Fruit fly (Drosophila melanogaster) whole organism, wandering third instar larva: ENCODE data around the gene Sap130.

Experiments
- Abd-B ChIP-seq: fragments of >200 bp; optimal IDR thresholded peaks from 2 replicates; lab custom pipeline; 2017; ENCODE audit warnings: missing biosample characterization, missing genetic modification characterization
- CG32264 ChIP-seq: fragments of 200-800 bp; sonication (Bioruptor generic); optimal IDR thresholded peaks from 2 replicates; lab custom pipeline; 2016; ENCODE audit warnings: missing biosample characterization, missing genetic modification characterization
- CG9705 ChIP-seq: fragments of 200-800 bp; sonication (Bioruptor generic); optimal IDR thresholded peaks from 2 replicates; lab custom pipeline; 2018; ENCODE audit warnings: missing biosample characterization, mild to moderate bottlenecking, missing genetic modification characterization
- CrebA ChIP-seq: fragments of 200-800 bp; sonication (Bioruptor generic); optimal IDR thresholded peaks from 2 replicates; lab custom pipeline; 2016; ENCODE audit warnings: missing biosample characterization, mild to moderate bottlenecking, missing genetic modification characterization, borderline replicate concordance
- Dif ChIP-seq: fragments of 200-275, 200-300 bp; sonication (Bioruptor generic); optimal IDR thresholded peaks from 2 replicates; lab custom pipeline; 2018; ENCODE audit warnings: missing biosample characterization, missing genetic modification characterization; ENCODE audit not compliant: partially characterized antibody
- GATAd ChIP-seq: sonication (Bioruptor generic); optimal IDR thresholded peaks from 2 replicates; lab custom pipeline; 2016; ENCODE audit warnings: missing biosample characterization, missing genetic modification characterization
- HLH106 ChIP-seq: fragments of 200-800 bp; optimal IDR thresholded peaks from 3 replicates; lab custom pipeline; 2019; ENCODE audit warnings: missing biosample characterization, mild to moderate bottlenecking, missing genetic modification characterization, moderate library complexity
- Hnf4 ChIP-seq: fragments of 200-800 bp; sonication (Bioruptor generic); optimal IDR thresholded peaks from 2 replicates; lab custom pipeline; 2016; ENCODE audit warnings: missing biosample characterization, mild to moderate bottlenecking, missing genetic modification characterization
- Hr78 ChIP-seq: fragments of >200 bp; optimal IDR thresholded peaks from 2 replicates; lab custom pipeline; 2017; ENCODE audit warnings: missing biosample characterization, missing genetic modification characterization
- Hr83 ChIP-seq: fragments of 200-300 bp; sonication (Bioruptor generic); optimal IDR thresholded peaks from 2 replicates; lab custom pipeline; 2016; ENCODE audit warnings: missing biosample characterization, mild to moderate bottlenecking, missing genetic modification characterization, moderate library complexity; ENCODE audit not compliant: poor library complexity, severe bottlenecking
- Mio ChIP-seq: sonication (Bioruptor generic); optimal IDR thresholded peaks from 2 replicates; lab custom pipeline; 2016; ENCODE audit warnings: missing biosample characterization, missing genetic modification characterization
- Myc ChIP-seq: fragments of >200 bp; optimal IDR thresholded peaks from 2 replicates; lab custom pipeline; 2017
- OdsH ChIP-seq: fragments of 200-800 bp; sonication (Bioruptor generic); optimal IDR thresholded peaks from 2 replicates; lab custom pipeline; 2016; ENCODE audit warnings: missing biosample characterization, mild to moderate bottlenecking, missing genetic modification characterization
- Rel ChIP-seq, 2 experiments: fragments of 200-800 bp; sonication (Bioruptor generic) in 1 of 2; optimal IDR thresholded peaks; 2 replicates in 1 of 2; 3 replicates in 1 of 2; lab custom pipeline; 2016 to 2019; ENCODE audit warnings: mild to moderate bottlenecking in 2 of 2, missing biosample characterization in 2 of 2, missing genetic modification characterization in 2 of 2, moderate library complexity in 1 of 2
- Vsx2 ChIP-seq: fragments of 200-300, 225-300 bp; sonication (Bioruptor generic); optimal IDR thresholded peaks from 2 replicates; lab custom pipeline; 2018; ENCODE audit warnings: missing biosample characterization, missing genetic modification characterization; ENCODE audit not compliant: partially characterized antibody
- br ChIP-seq: fragments of 200-800 bp; sonication (Bioruptor generic); optimal IDR thresholded peaks from 2 replicates; lab custom pipeline; 2016; ENCODE audit warnings: missing biosample characterization, missing genetic modification characterization
- dl ChIP-seq, 2 experiments: fragments of 175-275, 200-275 bp in 1 of 2; fragments of 200-275 bp in 1 of 2; sonication (Bioruptor generic); optimal IDR thresholded peaks; lab custom pipeline; 2018; ENCODE audit warnings: mild to moderate bottlenecking in 2 of 2, missing biosample characterization in 2 of 2, missing genetic modification characterization in 2 of 2, moderate library complexity in 2 of 2; ENCODE audit not compliant: partially characterized antibody in 2 of 2, insufficient read depth in 1 of 2
- dsf ChIP-seq: sonication (Bioruptor generic); optimal IDR thresholded peaks from 2 replicates; lab custom pipeline; 2016; ENCODE audit warnings: missing biosample characterization, missing genetic modification characterization, borderline replicate concordance
- ey ChIP-seq: fragments of 200-800 bp; sonication (Bioruptor generic); optimal IDR thresholded peaks from 2 replicates; lab custom pipeline; 2016; ENCODE audit warnings: missing biosample characterization, missing genetic modification characterization
- foxo ChIP-seq, 2 experiments: fragments of 200-800 bp; sonication (Bioruptor generic); optimal IDR thresholded peaks; 2 replicates in 1 of 2; 3 replicates in 1 of 2; lab custom pipeline; 2016 to 2017; ENCODE audit warnings: missing biosample characterization in 2 of 2, missing genetic modification characterization in 2 of 2
- fru ChIP-seq: fragments of 200-800 bp; sonication (Bioruptor generic); optimal IDR thresholded peaks from 3 replicates; lab custom pipeline; 2016; ENCODE audit warnings: missing biosample characterization, mild to moderate bottlenecking, missing genetic modification characterization
- h ChIP-seq: fragments of 200-800 bp; sonication (Bioruptor generic); optimal IDR thresholded peaks from 3 replicates; lab custom pipeline; 2016; ENCODE audit warnings: missing biosample characterization, mild to moderate bottlenecking, missing genetic modification characterization
- jim ChIP-seq: fragments of 175-275, 200-325 bp; sonication (Bioruptor generic); optimal IDR thresholded peaks from 2 replicates; lab custom pipeline; 2016; ENCODE audit warnings: missing biosample characterization, mild to moderate bottlenecking, missing genetic modification characterization
- psq ChIP-seq: fragments of 200-800 bp; sonication (Bioruptor generic); optimal IDR thresholded peaks from 3 replicates; lab custom pipeline; 2017; ENCODE audit warnings: missing biosample characterization, mild to moderate bottlenecking, missing genetic modification characterization, moderate library complexity
- rgr ChIP-seq: fragments of 200-800 bp; sonication (Bioruptor generic); optimal IDR thresholded peaks from 3 replicates; lab custom pipeline; 2016; ENCODE audit warnings: missing biosample characterization, mild to moderate bottlenecking, missing genetic modification characterization
- sage ChIP-seq: fragments of 200-800 bp; sonication (Bioruptor generic); optimal IDR thresholded peaks from 2 replicates; lab custom pipeline; 2016; ENCODE audit warnings: missing biosample characterization, mild to moderate bottlenecking, missing genetic modification characterization
- sv ChIP-seq: fragments of 200-800 bp; sonication (Bioruptor generic); optimal IDR thresholded peaks from 3 replicates; lab custom pipeline; 2016; ENCODE audit warnings: missing biosample characterization, missing genetic modification characterization
- tai ChIP-seq: sonication (Bioruptor generic); optimal IDR thresholded peaks from 2 replicates; lab custom pipeline; 2016; ENCODE audit warnings: missing biosample characterization, missing genetic modification characterization
- usp ChIP-seq: fragments of >200 bp; optimal IDR thresholded peaks from 2 replicates; lab custom pipeline; 2017; ENCODE audit warnings: missing biosample characterization, missing genetic modification characterization
- woc ChIP-seq: sonication (Bioruptor generic); optimal IDR thresholded peaks from 2 replicates; lab custom pipeline; 2016; ENCODE audit warnings: missing biosample characterization, mild to moderate bottlenecking, missing genetic modification characterization

The Sap130 gene

DNA sequence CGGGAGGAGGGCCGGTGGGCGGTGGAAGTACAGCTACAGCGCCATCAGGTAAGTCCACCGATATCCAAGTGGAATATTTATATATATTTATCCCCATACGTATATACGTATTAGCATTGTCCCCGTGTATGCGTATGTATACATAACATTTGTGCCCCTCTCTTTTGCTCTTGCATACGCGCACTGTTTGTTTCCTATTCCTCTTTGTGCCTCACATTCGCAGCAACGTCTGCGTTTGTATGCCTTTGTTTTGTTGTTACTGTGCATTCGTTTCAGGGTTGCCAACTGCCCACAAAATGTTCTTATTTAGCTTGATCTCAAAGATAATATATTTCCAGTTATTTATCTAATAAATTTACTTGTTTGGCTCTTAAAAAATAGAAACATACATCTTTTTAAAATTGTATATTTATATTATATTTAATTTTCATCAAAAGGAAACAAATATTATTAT is 615 bp downstream of the Sap130 start (continued):
- no peak for TF ChIP-seq CG32264
- TF ChIP-seq fru (GFP tag; lab: Kevin White, UChicago): peak; percentile 73
- TF ChIP-seq dl (GFP tag; optimal IDR thresholded peaks at IDR 0.05; lab: Kevin White, UChicago; ENCODE audit: insufficient read depth in 1 of 2, partially characterized antibody in 2 of 2): no peak
- TF ChIP-seq psq: peak; percentile 99
- TF ChIP-seq Vsx2 (GFP tag; lab: Kevin White, UChicago): no peak
- TF ChIP-seq Hr83: peak; percentile 69
- TF ChIP-seq HLH106 (tag; lab: Kevin White, UChicago): peak; percentile 63
- no peak for TF ChIP-seq Dif (GFP tag; lab: Kevin White, UChicago)
- TF ChIP-seq, all 38 proteins: peak for 15

DNA sequence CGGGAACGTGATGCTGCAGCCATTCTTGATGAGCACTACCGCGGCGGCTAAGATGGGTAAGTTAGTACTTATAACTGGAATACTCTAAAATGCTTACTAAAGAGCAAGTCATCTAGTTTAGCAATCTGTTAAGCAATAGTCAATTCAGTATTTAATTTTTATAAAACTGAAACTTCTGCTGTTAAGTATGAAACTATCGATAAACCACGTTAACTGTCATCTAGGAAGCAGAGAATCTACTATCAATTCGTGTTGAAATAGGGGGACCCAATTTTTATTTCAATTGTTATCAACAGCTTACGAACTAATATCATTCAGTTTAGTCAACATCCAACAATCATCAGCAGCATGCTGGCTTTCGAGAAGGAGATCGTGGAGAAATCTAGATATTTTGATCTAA is 2.7 kb downstream of the Sap130 start, which contains the start of gene CG32110:
TSS of gene CG32110 (plus strand) at position 301 of the 400 bp plus-strand sequence.
- TF ChIP-seq sage (GFP tag; lab: Kevin White, UChicago): no peak
- no peak for TF ChIP-seq CG32264
- TF ChIP-seq Hnf4 (GFP tag; lab: Kevin White, UChicago): no peak
- TF ChIP-seq, all 38 proteins: peak for 0

dm6 chr3L:12813907-12814306 is 8.2 kb downstream of the Sap130 start, which contains the start of the genes Sf3a2 and CG42588:
Gene Sf3a2 (minus strand): TSS chr3L:12814019.
Gene CG42588 (plus strand): TSS chr3L:12814254.
- TF ChIP-seq HLH106 (tag; lab: Kevin White, UChicago) (peak; percentile 75), sv (GFP tag; lab: Kevin White, UChicago) (peak; percentile 58), GATAd (GFP tag; lab: Kevin White, UChicago) (peak; percentile 11), dsf (GFP tag; lab: Kevin White, UChicago) (peak; percentile 15), CG32264 (no peak), Rel (GFP tag; optimal IDR thresholded peaks at IDR 0.05; lab: Kevin White, UChicago) (no peak), Rel (tag; optimal IDR thresholded peaks at IDR 0.05; lab: Kevin White, UChicago) (peak; percentile 31), Hr83 (peak; percentile 72), woc (GFP tag; lab: Kevin White, UChicago) (peak; percentile 52), Abd-B (no peak), psq (peak; percentile 56), ey (GFP tag; lab: Kevin White, UChicago) (peak; percentile 38), OdsH (GFP tag; lab: Kevin White, UChicago) (peak; percentile 29), usp (no peak), CG9705 (peak; percentile 29), foxo (GFP tag; optimal IDR thresholded peaks at IDR 0.05; lab: Kevin White, UChicago) (peak in 1 of 2 experiments; percentile 63), br (no peak), tai (GFP tag; lab: Kevin White, UChicago) (no peak)

DNA sequence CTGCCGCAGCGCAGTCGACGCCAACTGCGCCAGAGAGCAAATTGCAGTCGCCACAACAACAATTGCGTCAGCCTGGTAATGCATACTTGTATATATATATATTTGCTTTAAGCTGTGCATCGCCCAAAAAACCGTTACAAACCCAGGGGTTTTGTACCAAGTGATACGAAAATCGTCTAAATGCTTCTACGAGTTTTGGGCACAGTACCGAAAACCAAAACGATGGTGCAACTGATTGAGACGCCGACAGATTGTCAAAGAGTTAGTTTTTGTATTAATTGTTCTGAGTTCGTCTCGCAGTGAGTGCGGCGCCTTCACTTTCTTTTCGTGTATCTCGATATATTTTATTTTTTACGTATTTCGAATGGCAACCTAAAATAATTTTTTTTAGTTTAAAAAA is 9.1 kb downstream of the Sap130 start:
- TF ChIP-seq Dif (GFP tag; lab: Kevin White, UChicago): peak; percentile 34
- TF ChIP-seq sv (GFP tag; lab: Kevin White, UChicago): no peak
- TF ChIP-seq Abd-B: no peak
- no peak for TF ChIP-seq OdsH (GFP tag; lab: Kevin White, UChicago)

DNA sequence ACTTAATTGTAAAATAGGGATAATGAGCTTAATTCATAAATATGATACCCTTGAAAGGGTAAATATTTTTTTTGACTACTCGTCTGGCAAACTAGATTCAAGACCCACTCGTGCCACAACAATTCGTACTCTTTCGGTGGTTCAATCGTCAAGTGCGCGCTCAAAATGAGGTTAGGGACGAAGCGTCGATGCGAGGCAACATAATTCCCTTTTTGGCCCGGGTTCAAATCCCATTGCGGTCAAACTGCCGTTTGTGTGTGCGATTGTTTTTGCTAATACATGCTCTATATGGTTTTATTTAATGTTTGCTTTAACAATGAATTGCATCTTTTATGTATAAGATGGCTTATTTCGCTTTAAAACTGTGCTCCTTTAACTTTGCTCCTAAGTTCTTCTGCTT is 10.1 kb downstream of the Sap130 start:
- TF ChIP-seq Dif (GFP tag; lab: Kevin White, UChicago): no peak
- no peak for TF ChIP-seq Rel (GFP tag; optimal IDR thresholded peaks at IDR 0.05; lab: Kevin White, UChicago)
- no peak for TF ChIP-seq Rel (tag; optimal IDR thresholded peaks at IDR 0.05; lab: Kevin White, UChicago)
- TF ChIP-seq usp: no peak
- no peak for TF ChIP-seq Hr83

DNA sequence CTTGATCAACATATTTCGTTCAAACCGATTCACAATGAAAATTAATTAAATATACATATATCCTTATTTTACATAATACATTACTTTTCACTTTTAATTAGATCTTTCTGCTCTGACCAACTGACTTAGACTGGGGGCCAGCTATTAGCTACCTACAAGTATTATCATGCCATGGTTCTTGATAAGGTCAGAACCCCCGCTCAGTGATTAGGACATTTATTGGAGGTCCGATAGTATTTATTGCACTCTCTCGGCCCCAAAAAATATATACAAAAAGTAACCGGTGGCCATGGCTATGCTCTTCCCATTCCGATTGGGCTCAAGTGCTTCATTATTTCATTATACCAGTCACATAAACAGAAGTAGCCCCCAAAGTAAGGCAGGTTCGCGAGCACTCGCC is 22.0 kb downstream of the Sap130 start:
- TF ChIP-seq br: no peak
- no peak for TF ChIP-seq usp
- TF ChIP-seq Abd-B: no peak
- no peak for TF ChIP-seq dl (GFP tag; optimal IDR thresholded peaks at IDR 0.05; lab: Kevin White, UChicago; ENCODE audit: insufficient read depth in 1 of 2, partially characterized antibody in 2 of 2)
- TF ChIP-seq Mio (GFP tag; lab: Kevin White, UChicago): no peak
- TF ChIP-seq Hr78: no peak
- no peak for TF ChIP-seq jim (GFP tag; lab: Kevin White, UChicago)
- TF ChIP-seq psq: no peak
- TF ChIP-seq h (GFP tag; lab: Kevin White, UChicago): no peak
- TF ChIP-seq Hnf4 (GFP tag; lab: Kevin White, UChicago): no peak
- TF ChIP-seq Dif (GFP tag; lab: Kevin White, UChicago): no peak
- TF ChIP-seq ey (GFP tag; lab: Kevin White, UChicago): no peak
- TF ChIP-seq woc (GFP tag; lab: Kevin White, UChicago): no peak
- TF ChIP-seq rgr (GFP tag; lab: Kevin White, UChicago): no peak
- no peak for TF ChIP-seq Myc (lab: Kevin White, UChicago)
- TF ChIP-seq CG9705: no peak
- TF ChIP-seq CrebA (GFP tag; lab: Kevin White, UChicago): no peak
- TF ChIP-seq tai (GFP tag; lab: Kevin White, UChicago): no peak
